Fruit fly (Drosophila melanogaster): ENCODE results near the gene boss.

Gene boss

DNA sequence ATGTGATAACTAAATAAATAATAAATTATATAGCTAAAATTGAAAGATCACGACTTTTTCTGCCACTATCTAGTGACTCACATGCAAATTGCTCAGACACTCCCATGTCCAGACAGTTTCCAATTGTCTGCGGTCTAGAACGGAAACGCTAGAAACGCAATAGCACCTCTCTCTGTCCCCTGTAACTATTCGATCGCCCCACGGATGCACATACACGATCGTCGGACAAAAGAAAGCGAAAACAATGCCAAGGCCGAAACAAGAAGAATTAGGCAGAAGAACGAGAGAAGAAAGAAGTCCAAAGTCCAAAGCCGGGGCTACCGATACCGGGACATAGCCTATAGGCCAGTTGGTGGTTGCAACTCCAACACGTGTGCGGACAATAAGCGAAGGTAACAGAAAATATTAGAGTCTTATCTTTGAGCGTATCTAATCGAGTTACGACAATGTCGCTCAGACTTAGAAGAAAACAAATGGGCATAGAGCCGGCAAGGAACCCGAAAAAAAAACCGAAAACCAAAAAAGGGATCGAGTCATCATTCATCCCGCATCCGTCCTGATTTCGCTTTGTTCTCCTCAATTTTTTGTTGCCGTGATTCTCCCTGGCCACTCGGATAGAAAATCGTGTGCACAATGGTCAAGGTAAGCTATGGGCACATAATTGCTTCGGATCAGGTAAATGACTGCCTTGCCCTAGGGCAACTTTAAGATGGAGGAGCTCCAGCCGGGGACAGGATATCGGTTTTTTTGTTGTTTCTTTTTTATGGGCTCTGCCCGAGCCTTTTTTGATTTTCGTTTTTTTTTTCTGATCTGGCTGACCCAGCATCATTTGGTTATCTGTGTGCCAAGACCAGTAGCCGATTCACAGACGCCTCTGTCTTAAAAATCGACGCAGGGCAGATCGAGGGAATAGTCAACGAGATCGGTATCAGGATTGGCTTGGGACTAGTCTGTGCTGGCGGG is 39.2 kb downstream of the boss start (continued):
- TF ChIP-seq Dll (GFP tag; IDR thresholded peaks at IDR 0.05; ENCODE audit: partially characterized antibody) = 0 out of 4 replicates have a peak, but pooled peaks have one; percentile 13

DNA sequence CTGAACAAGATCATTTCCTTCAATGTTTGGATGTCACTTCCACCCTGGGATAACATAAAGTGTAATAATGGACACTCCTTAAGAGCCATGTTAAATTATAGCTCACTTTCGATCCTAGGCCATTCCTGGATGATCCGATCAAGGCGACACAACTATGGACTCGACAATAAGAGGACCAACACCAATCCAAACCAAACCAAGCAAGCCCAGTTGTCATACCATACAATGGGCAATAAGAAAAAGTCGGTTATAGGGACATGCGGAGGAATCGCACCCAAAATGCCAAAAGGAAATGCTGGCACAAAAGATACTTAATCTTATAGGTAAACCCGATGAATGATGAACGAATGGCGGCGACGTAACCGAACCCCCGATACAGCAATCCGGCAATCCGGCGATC is 40.2 kb downstream of the boss start:
- TF ChIP-seq CG2199 (GFP tag; IDR thresholded peaks at IDR 0.05) (0 out of 3 replicates have a peak, but pooled peaks have one; percentile 43), Elba2 (GFP tag; optimal IDR thresholded peaks at IDR 0.05) (peak; percentile 91), Dad (GFP tag; optimal IDR thresholded peaks at IDR 0.05) (no peak), corto (GFP tag; optimal IDR thresholded peaks at IDR 0.05) (peak; percentile 34), sens (GFP tag) (peak; percentile 83), CG1647 (GFP tag; optimal IDR thresholded peaks at IDR 0.05) (no peak), Dll (GFP tag; IDR thresholded peaks at IDR 0.05; ENCODE audit: partially characterized antibody) (0 out of 4 replicates have a peak, but pooled peaks have one; percentile 14)

DNA sequence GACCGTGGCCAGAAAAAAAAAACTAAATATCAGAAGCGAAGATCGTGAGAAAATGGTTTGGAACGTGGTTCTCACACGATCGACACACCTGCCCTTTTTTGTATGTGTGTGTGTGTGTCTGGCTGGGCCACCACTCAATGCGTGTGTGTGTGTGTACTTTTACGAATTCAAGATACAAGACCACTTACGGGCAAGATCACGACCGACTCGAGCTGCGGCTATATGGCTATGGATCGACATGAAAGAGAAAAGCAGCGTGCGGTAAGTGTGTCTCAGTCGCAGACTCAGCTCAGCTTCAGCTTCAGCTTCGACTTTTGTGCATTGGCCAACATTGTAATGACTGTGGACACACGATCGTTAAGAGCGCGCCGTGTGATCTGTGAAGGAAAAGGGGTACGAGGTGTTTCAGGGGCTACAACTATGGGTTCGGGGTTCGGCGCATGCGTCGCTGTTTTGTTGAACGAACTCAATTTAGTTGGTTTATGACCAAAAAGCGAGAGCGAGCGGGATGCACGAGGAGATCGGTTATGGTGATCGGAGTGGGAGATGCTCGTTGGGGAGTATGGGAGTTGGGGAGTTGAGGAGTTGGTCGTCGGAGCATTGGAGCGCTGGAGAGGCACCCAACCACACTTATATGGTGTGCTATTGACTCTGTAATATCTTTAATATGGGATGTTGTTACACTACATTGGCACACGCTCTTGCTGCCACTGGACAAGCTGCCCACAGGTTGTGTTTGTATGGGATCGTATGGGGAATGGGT is 41.0 kb downstream of the boss start:
- TF ChIP-seq CG3847 (GFP tag; IDR thresholded peaks at IDR 0.05) (no peak), otp (GFP tag; IDR thresholded peaks at IDR 0.05) (no peak), D (optimal IDR thresholded peaks at IDR 0.05) (peak; percentile 75), D (GFP tag; optimal IDR thresholded peaks at IDR 0.05) (no peak), CG11504 (tag; optimal IDR thresholded peaks at IDR 0.05) (no peak), Abd-B (GFP tag; optimal IDR thresholded peaks at IDR 0.05) (peak; percentile 26), zf30C (GFP tag; optimal IDR thresholded peaks at IDR 0.05) (no peak), fru (optimal IDR thresholded peaks at IDR 0.05) (no peak), bigmax (GFP tag; optimal IDR thresholded peaks at IDR 0.05) (no peak), CG8359 (GFP tag; optimal IDR thresholded peaks at IDR 0.05; ENCODE audit: borderline replicate concordance) (no peak), bbx (GFP tag; IDR thresholded peaks at IDR 0.05; ENCODE audit: partially characterized antibody) (no peak), Med (GFP tag) (peak; percentile 71), Mrtf (GFP tag; IDR thresholded peaks at IDR 0.05) (0 out of 3 replicates have a peak, but pooled peaks have one; percentile 4), cg (GFP tag; optimal IDR thresholded peaks at IDR 0.05) (peak; percentile 84), crol (GFP tag; IDR thresholded peaks at IDR 0.05) (peak; percentile 72), PHDP (tag; optimal IDR thresholded peaks at IDR 0.05) (no peak), ssp (GFP tag; IDR thresholded peaks at IDR 0.05) (no peak), CG17802 (tag; optimal IDR thresholded peaks at IDR 0.05) (no peak), yki (optimal IDR thresholded peaks at IDR 0.05) (no peak), CG6791 (GFP tag; IDR thresholded peaks at IDR 0.05; ENCODE audit: partially characterized antibody) (no peak), CG2116 (GFP tag; optimal IDR thresholded peaks at IDR 0.05) (no peak), CG4282 (GFP tag; optimal IDR thresholded peaks at IDR 0.05) (no peak), HLHmδ (GFP tag; optimal IDR thresholded peaks at IDR 0.05) (peak; percentile 90), croc (GFP tag; conservative IDR thresholded peaks at IDR 0.05) (no peak), ara (GFP tag; IDR thresholded peaks at IDR 0.05) (0 out of 2 replicates have a peak, but pooled peaks have one; percentile 28), CG6175 (GFP tag; IDR thresholded peaks at IDR 0.05) (no peak), CG10267 (tag; optimal IDR thresholded peaks at IDR 0.05) (no peak), ac (GFP tag; optimal IDR thresholded peaks at IDR 0.05) (peak; percentile 94), CG10543 (GFP tag; optimal IDR thresholded peaks at IDR 0.05) (peak; percentile 77), CG12236 (GFP tag; optimal IDR thresholded peaks at IDR 0.05) (no peak), da (GFP tag; optimal IDR thresholded peaks at IDR 0.05) (peak; percentile 26), CG12071 (GFP tag; optimal IDR thresholded peaks at IDR 0.05) (no peak), CG4617 (GFP tag; optimal IDR thresholded peaks at IDR 0.05; ENCODE audit: borderline replicate concordance) (no peak), Kr (GFP tag; optimal IDR thresholded peaks at IDR 0.05) (peak; percentile 70), CG17328 (GFP tag; IDR thresholded peaks at IDR 0.05) (no peak), CG9797 (GFP tag; optimal IDR thresholded peaks at IDR 0.05) (no peak), sd (tag; optimal IDR thresholded peaks at IDR 0.05) (peak; percentile 64)
